Fruit fly (Drosophila melanogaster): ENCODE results near the gene RhoGAP68F.

The RhoGAP68F gene

DNA sequence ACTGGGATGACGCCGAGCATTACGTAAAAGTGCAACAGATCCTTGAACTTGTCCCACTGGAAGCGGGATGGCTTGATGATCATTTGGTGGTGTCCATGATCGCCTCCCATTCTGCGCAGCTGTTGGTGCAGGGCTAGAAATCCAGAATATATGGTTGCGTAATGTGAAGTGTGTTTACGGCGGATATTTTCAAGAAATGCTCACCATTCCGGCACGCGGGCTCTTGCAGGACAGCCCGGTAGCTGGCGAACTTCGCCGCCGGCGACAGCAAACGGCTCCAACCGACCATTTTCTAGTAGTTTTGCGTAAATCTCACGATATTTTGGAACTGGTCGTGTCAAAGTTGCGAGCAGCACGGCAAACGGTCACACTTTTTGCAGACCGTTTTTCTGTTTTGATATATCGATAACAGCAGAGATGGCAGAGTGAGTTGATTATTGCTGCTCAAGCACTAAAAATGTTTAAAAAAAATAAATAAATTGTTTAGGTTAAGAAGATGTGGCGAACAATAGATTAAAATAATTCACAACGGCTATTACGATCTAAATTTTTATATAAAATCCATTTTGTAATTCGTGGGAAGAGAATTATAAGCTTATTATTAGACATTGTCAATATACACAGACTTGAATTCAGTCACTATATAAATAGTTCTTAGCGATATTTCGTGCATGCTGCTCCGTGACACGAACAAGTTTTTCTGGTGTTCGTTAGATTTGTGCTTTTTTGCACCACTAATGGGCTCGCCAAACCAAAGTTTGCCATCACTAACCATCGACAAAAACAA lies at the start of gene RhoGAP68F, which contains the start of gene ND-SGDH (continued):
- TF ChIP-seq CG18262 (tag; optimal IDR thresholded peaks at IDR 0.05) (peak; percentile 76), dm (GFP tag; optimal IDR thresholded peaks at IDR 0.05) (peak; percentile 58), ac (GFP tag; optimal IDR thresholded peaks at IDR 0.05) (no peak), sqz (GFP tag; optimal IDR thresholded peaks at IDR 0.05) (peak; percentile 55), caup (GFP tag; optimal IDR thresholded peaks at IDR 0.05; ENCODE audit: severe bottlenecking) (peak; percentile 51), onecut (GFP tag; IDR thresholded peaks at IDR 0.05) (peak; percentile 34), CG4730 (GFP tag; IDR thresholded peaks at IDR 0.05) (peak; percentile 32; the same call in 1 of the 2 replicates), bigmax (GFP tag; optimal IDR thresholded peaks at IDR 0.05) (no peak), Hr39 (optimal IDR thresholded peaks at IDR 0.05) (no peak), pb (GFP tag; optimal IDR thresholded peaks at IDR 0.05) (peak; percentile 28), gcm (GFP tag; optimal IDR thresholded peaks at IDR 0.05) (peak; percentile 40), CG2202 (tag; optimal IDR thresholded peaks at IDR 0.05) (peak; percentile 21), CG3726 (GFP tag; IDR thresholded peaks at IDR 0.05) (no peak), CG14860 (GFP tag; IDR thresholded peaks at IDR 0.05; ENCODE audit: partially characterized antibody) (peak; percentile 96), YL-1 (GFP tag; optimal IDR thresholded peaks at IDR 0.05) (peak; percentile 3), trem (tag; optimal IDR thresholded peaks at IDR 0.05) (peak; percentile 76), croc (GFP tag; conservative IDR thresholded peaks at IDR 0.05) (peak; percentile 64), grau (tag; optimal IDR thresholded peaks at IDR 0.05) (peak; percentile 77), al (GFP tag; IDR thresholded peaks at IDR 0.05) (peak; percentile 72), MESR4 (GFP tag; optimal IDR thresholded peaks at IDR 0.05) (peak; percentile 78), gce (GFP tag; IDR thresholded peaks at IDR 0.05) (no peak), CG10209 (GFP tag; optimal IDR thresholded peaks at IDR 0.05) (peak; percentile 56), sr (GFP tag; IDR thresholded peaks at IDR 0.05) (no peak), Myb (GFP tag; optimal IDR thresholded peaks at IDR 0.05) (peak; percentile 25), chm (GFP tag; IDR thresholded peaks at IDR 0.05) (no peak), CG31224 (GFP tag; IDR thresholded peaks at IDR 0.05) (peak; percentile 55), shn (GFP tag; optimal IDR thresholded peaks at IDR 0.05) (peak; percentile 69), sim (GFP tag; IDR thresholded peaks at IDR 0.05) (no peak), CG32532 (GFP tag; IDR thresholded peaks at IDR 0.05) (0 out of 2 replicates have a peak, but pooled peaks have one; percentile 76), Sox102F (GFP tag; optimal IDR thresholded peaks at IDR 0.05) (peak; percentile 63), chn (GFP tag; optimal IDR thresholded peaks at IDR 0.05) (peak; percentile 71), CG12071 (GFP tag; optimal IDR thresholded peaks at IDR 0.05) (no peak), tx (GFP tag; optimal IDR thresholded peaks at IDR 0.05) (peak; percentile 45), Rfx (GFP tag; IDR thresholded peaks at IDR 0.05) (peak; percentile 79), org-1 (GFP tag; optimal IDR thresholded peaks at IDR 0.05) (no peak), BtbVII (GFP tag; optimal IDR thresholded peaks at IDR 0.05) (peak; percentile 41), stwl (tag; optimal IDR thresholded peaks at IDR 0.05) (peak; percentile 55), gcm2 (GFP tag; optimal IDR thresholded peaks at IDR 0.05) (no peak), Mad (GFP tag; optimal IDR thresholded peaks at IDR 0.05) (peak; percentile 61), cad (GFP tag; optimal IDR thresholded peaks at IDR 0.05) (no peak), Deaf1 (tag; optimal IDR thresholded peaks at IDR 0.05) (peak; percentile 52), CG7786 (GFP tag; optimal IDR thresholded peaks at IDR 0.05) (peak; percentile 70), CG34422 (GFP tag; IDR thresholded peaks at IDR 0.05) (peak; percentile 65; the same call in 1 of the 3 replicates), vfl (GFP tag; optimal IDR thresholded peaks at IDR 0.05) (peak; percentile 70), CG13123 (GFP tag; optimal IDR thresholded peaks at IDR 0.05) (peak; percentile 62), Dip3 (GFP tag; optimal IDR thresholded peaks at IDR 0.05) (peak; percentile 82), B-H2 (GFP tag; optimal IDR thresholded peaks at IDR 0.05) (peak; percentile 77), Gsc (GFP tag; IDR thresholded peaks at IDR 0.05) (no peak), gem (tag; optimal IDR thresholded peaks at IDR 0.05) (peak; percentile 88), tio (GFP tag; optimal IDR thresholded peaks at IDR 0.05) (peak; percentile 72)

All from whole organism, embryonic.